Worm (Caenorhabditis elegans): ENCODE results near the gene T16G12.6.

- TF ChIP-seq ztf-11 (tag; optimal IDR thresholded peaks at IDR 0.05) (no peak), nhr-12 (tag; optimal IDR thresholded peaks at IDR 0.05) (no peak), ceh-39 (tag; optimal IDR thresholded peaks at IDR 0.05) (no peak), pha-4 (tag; optimal IDR thresholded peaks at IDR 0.05) (no peak), mep-1 (tag; optimal IDR thresholded peaks at IDR 0.05) (no peak), snpc-4 (tag; optimal IDR thresholded peaks at IDR 0.05) (no peak), bed-3 (GFP tag; optimal IDR thresholded peaks at IDR 0.05) (no peak), nhr-28 (tag; optimal IDR thresholded peaks at IDR 0.05) (no peak), lsy-2 (tag; optimal IDR thresholded peaks at IDR 0.05) (no peak), sem-2 (GFP tag; optimal IDR thresholded peaks at IDR 0.05) (no peak), elt-3 (tag; optimal IDR thresholded peaks at IDR 0.05) (no peak), elt-1 (tag; optimal IDR thresholded peaks at IDR 0.05; ENCODE audit: borderline replicate concordance, insufficient read depth) (no peak)
Observed at ce11 chrIII:10090685-10091084, 21.3 kb downstream of the T16G12.6 start, which contains the start of gene gtf-2H2C.

All from whole organism, mixed stage, embryonic.